Worm (Caenorhabditis elegans) whole organism, early embryonic: ENCODE data around the gene F10E7.1.
"Not testable (repeated sequence)": the region's sequence is repeated elsewhere in the genome, so short reads cannot be mapped to it uniquely, and the experiment has no call there.

ENCODE experiments used
- B0310.2 ChIP-seq: sonication (generic microtip); optimal IDR thresholded peaks from 2 replicates; lab custom pipeline; 2016; ENCODE audit warnings: mild to moderate bottlenecking, missing genetic modification characterization, missing compliant biosample characterization
- F13C5.2 ChIP-seq: sonication (generic microtip); optimal IDR thresholded peaks from 2 replicates; lab custom pipeline; 2017; ENCODE audit warnings: mild to moderate bottlenecking, missing genetic modification characterization, inconsistent platforms, missing compliant biosample characterization
- aly-1 ChIP-seq: sonication (generic microtip); optimal IDR thresholded peaks from 2 replicates; lab custom pipeline; 2016; ENCODE audit warnings: missing genetic modification characterization, missing compliant biosample characterization
- ama-1 ChIP-seq: fragments of 150-350 bp; optimal IDR thresholded peaks from 2 replicates; lab custom pipeline; 2014
- ceh-13 ChIP-seq: fragments of 200-800 bp; sonication (Bioruptor generic); optimal IDR thresholded peaks from 2 replicates; lab custom pipeline; 2018; ENCODE audit warnings: mild to moderate bottlenecking, missing genetic modification characterization, missing compliant biosample characterization
- ceh-36 ChIP-seq: sonication (generic microtip); optimal IDR thresholded peaks from 2 replicates; lab custom pipeline; 2016; ENCODE audit warnings: missing genetic modification characterization, inconsistent platforms, missing compliant biosample characterization
- ets-7 ChIP-seq: sonication (generic microtip); optimal IDR thresholded peaks from 2 replicates; lab custom pipeline; 2016; ENCODE audit warnings: missing genotype, missing genetic modification characterization, missing compliant biosample characterization
- flt-1 ChIP-seq: fragments of 200-800 bp; sonication (Bioruptor generic); IDR thresholded peaks from 2 replicates; pipeline ENCODE4 v1.3.6; 2022; ENCODE audit warnings: missing genetic modification characterization, missing compliant biosample characterization
- hmbx-1 ChIP-seq: sonication (generic microtip); optimal IDR thresholded peaks from 2 replicates; lab custom pipeline; 2016; ENCODE audit warnings: mild to moderate bottlenecking, missing genetic modification characterization, missing compliant biosample characterization
- hmg-4 ChIP-seq: fragments of 200-800 bp; sonication (Bioruptor generic); optimal IDR thresholded peaks from 2 replicates; lab custom pipeline; 2018; ENCODE audit warnings: mild to moderate bottlenecking, missing genetic modification characterization, missing compliant biosample characterization
- hnd-1 ChIP-seq: sonication (generic microtip); optimal IDR thresholded peaks from 2 replicates; lab custom pipeline; 2016; ENCODE audit warnings: missing genetic modification characterization, missing compliant biosample characterization
- pes-1 ChIP-seq: fragments of 200-800 bp; sonication (Bioruptor generic); IDR thresholded peaks from 2 replicates; pipeline ENCODE4 v1.3.6; 2022; ENCODE audit warnings: missing genetic modification reagents, missing genetic modification characterization, missing compliant biosample characterization
- scrt-1 ChIP-seq: fragments of 200-800 bp; sonication (Bioruptor generic); IDR thresholded peaks from 2 replicates; pipeline ENCODE4 v1.3.6; 2022; ENCODE audit warnings: missing genetic modification characterization, missing compliant biosample characterization
- sea-1 ChIP-seq: fragments of 200-800 bp; sonication (Bioruptor generic); conservative IDR thresholded peaks from 2 replicates; pipeline ENCODE4 v1.3.6; 2022; ENCODE audit warnings: missing genetic modification characterization, missing compliant biosample characterization
- tbx-11 ChIP-seq: fragments of 200-800 bp; sonication (Bioruptor generic); IDR thresholded peaks from 2 replicates; pipeline ENCODE4 v1.3.6; 2022; ENCODE audit warnings: missing genetic modification characterization, missing compliant biosample characterization
- tbx-37 ChIP-seq: fragments of 200-800 bp; sonication (Bioruptor generic); conservative IDR thresholded peaks from 2 replicates; pipeline ENCODE4 v1.3.6; 2022; ENCODE audit warnings: missing genetic modification reagents, missing genetic modification characterization, missing compliant biosample characterization
- tra-4 ChIP-seq: sonication (generic microtip); optimal IDR thresholded peaks from 2 replicates; lab custom pipeline; 2017; ENCODE audit warnings: missing genetic modification characterization, missing compliant biosample characterization

Gene F10E7.1

ce11 chrII:7126457-7126856 is at the start of gene F10E7.1:
Gene F10E7.1, plus strand, starts transcription at chrII:7126757.
- TF ChIP-seq flt-1, result no peak
- TF ChIP-seq F13C5.2 (tag; lab: Kevin White, UChicago), result no peak
- no peak for TF ChIP-seq hmbx-1 (tag; lab: Kevin White, UChicago)
- no peak for TF ChIP-seq B0310.2 (tag; lab: Kevin White, UChicago)
- TF ChIP-seq tbx-37, result no peak
- TF ChIP-seq scrt-1 (GFP tag; lab: Robert Waterston, UW), result no peak
- no peak for TF ChIP-seq pes-1
- TF ChIP-seq ets-7 (tag; lab: Kevin White, UChicago), result no peak
- no peak for TF ChIP-seq hmg-4 (GFP tag; lab: Kevin White, UChicago)

ce11 chrII:7084021-7084420 is 42.5 kb upstream of the F10E7.1 start, which contains the start of the genes T02G5.14 and T02G5.15:
Gene T02G5.14, plus strand, starts transcription at chrII:7084321.
Gene T02G5.15, plus strand, starts transcription at chrII:7084321.
- not testable (repeated sequence) for TF ChIP-seq scrt-1 (GFP tag; lab: Robert Waterston, UW); tbx-11 (GFP tag; lab: Robert Waterston, UW); B0310.2 (tag; lab: Kevin White, UChicago)

ce11 chrII:7090085-7090484 is 36.5 kb upstream of the F10E7.1 start:
- TF ChIP-seq sea-1, result no peak
- no peak for TF ChIP-seq aly-1 (tag; lab: Kevin White, UChicago)
- no peak for TF ChIP-seq B0310.2 (tag; lab: Kevin White, UChicago)
- no peak for TF ChIP-seq hmg-4 (GFP tag; lab: Kevin White, UChicago)
- no peak for TF ChIP-seq scrt-1 (GFP tag; lab: Robert Waterston, UW)
- TF ChIP-seq ceh-13 (GFP tag; lab: Kevin White, UChicago), result no peak
- TF ChIP-seq pes-1, result no peak
- no peak for TF ChIP-seq hnd-1
- TF ChIP-seq flt-1, result no peak
- no peak for TF ChIP-seq tbx-11 (GFP tag; lab: Robert Waterston, UW)
- TF ChIP-seq ama-1, result no peak
- no peak for TF ChIP-seq F13C5.2 (tag; lab: Kevin White, UChicago)
- TF ChIP-seq ceh-36 (tag; lab: Kevin White, UChicago), result no peak
- no peak for TF ChIP-seq ets-7 (tag; lab: Kevin White, UChicago)
- TF ChIP-seq tra-4 (tag; lab: Kevin White, UChicago), result no peak
- no peak for TF ChIP-seq tbx-37
- no peak for TF ChIP-seq hmbx-1 (tag; lab: Kevin White, UChicago)

- TF ChIP-seq pes-1 (0 out of 2 replicates have a peak, but pooled peaks have one; percentile 4), hmg-4 (GFP tag; lab: Kevin White, UChicago) (peak; percentile 44), ceh-36 (tag; lab: Kevin White, UChicago) (no peak)
Observed at ce11 chrII:7090852-7091251, 35.7 kb upstream of the F10E7.1 start.

DNA sequence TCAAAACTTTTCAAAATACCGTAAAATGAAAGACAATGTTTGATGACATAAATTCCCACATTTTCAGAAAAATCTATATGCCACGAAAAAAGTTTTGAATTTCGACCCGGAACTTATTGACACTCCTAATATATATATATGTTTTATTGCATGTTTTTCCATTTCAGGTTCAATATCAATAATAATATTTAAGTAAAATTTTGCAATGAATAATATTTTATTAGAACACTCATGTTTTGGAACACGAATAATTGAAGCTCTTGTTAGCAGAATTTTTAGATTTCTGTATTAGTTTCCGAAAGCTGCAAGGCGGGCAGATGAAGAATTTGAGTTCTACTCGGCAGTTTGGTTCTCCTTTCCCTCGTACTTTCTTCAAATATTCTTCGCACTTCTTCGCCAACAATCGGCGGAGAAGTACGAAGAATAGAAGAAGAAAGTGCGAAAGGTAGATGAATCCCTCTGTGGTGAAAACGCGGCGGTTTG is 33.2 kb upstream of the F10E7.1 start, which contains the start of gene T02G5.3:
T02G5.3 (plus strand) TSS at position 51 of the 483 bp plus-strand sequence.
- no peak for TF ChIP-seq F13C5.2 (tag; lab: Kevin White, UChicago)
- TF ChIP-seq pes-1, result no peak
- 0 out of 2 replicates have a peak, but pooled peaks have one; percentile 18 for TF ChIP-seq sea-1
- TF ChIP-seq aly-1 (tag; lab: Kevin White, UChicago), result no peak
- TF ChIP-seq ama-1, result no peak
- TF ChIP-seq ets-7 (tag; lab: Kevin White, UChicago), result no peak
- TF ChIP-seq B0310.2 (tag; lab: Kevin White, UChicago), result peak; percentile 19
- no peak for TF ChIP-seq scrt-1 (GFP tag; lab: Robert Waterston, UW)
- TF ChIP-seq hmbx-1 (tag; lab: Kevin White, UChicago), result no peak

- TF ChIP-seq hmbx-1 (tag; lab: Kevin White, UChicago) (no peak), scrt-1 (GFP tag; lab: Robert Waterston, UW) (no peak), B0310.2 (tag; lab: Kevin White, UChicago) (no peak), ama-1 (no peak), hnd-1 (no peak), ets-7 (tag; lab: Kevin White, UChicago) (no peak), tra-4 (tag; lab: Kevin White, UChicago) (no peak), flt-1 (no peak), ceh-13 (GFP tag; lab: Kevin White, UChicago) (no peak), tbx-11 (GFP tag; lab: Robert Waterston, UW) (no peak), F13C5.2 (tag; lab: Kevin White, UChicago) (no peak), ceh-36 (tag; lab: Kevin White, UChicago) (no peak)
Observed at ce11 chrII:7095970-7096369, 30.6 kb upstream of the F10E7.1 start.

- no peak for TF ChIP-seq tbx-11 (GFP tag; lab: Robert Waterston, UW)
- no peak for TF ChIP-seq B0310.2 (tag; lab: Kevin White, UChicago)
- TF ChIP-seq ama-1, result no peak
- TF ChIP-seq scrt-1 (GFP tag; lab: Robert Waterston, UW), result no peak
- no peak for TF ChIP-seq hmg-4 (GFP tag; lab: Kevin White, UChicago)
- TF ChIP-seq tbx-37, result no peak
- TF ChIP-seq flt-1, result no peak
- TF ChIP-seq hnd-1, result no peak
- TF ChIP-seq hmbx-1 (tag; lab: Kevin White, UChicago), result no peak
- no peak for TF ChIP-seq ets-7 (tag; lab: Kevin White, UChicago)
- no peak for TF ChIP-seq sea-1
- no peak for TF ChIP-seq pes-1
Observed at ce11 chrII:7098578-7098977, 28.0 kb upstream of the F10E7.1 start, which contains the start of gene mct-5. Gene mct-5, minus strand, starts transcription at chrII:7098593.

DNA sequence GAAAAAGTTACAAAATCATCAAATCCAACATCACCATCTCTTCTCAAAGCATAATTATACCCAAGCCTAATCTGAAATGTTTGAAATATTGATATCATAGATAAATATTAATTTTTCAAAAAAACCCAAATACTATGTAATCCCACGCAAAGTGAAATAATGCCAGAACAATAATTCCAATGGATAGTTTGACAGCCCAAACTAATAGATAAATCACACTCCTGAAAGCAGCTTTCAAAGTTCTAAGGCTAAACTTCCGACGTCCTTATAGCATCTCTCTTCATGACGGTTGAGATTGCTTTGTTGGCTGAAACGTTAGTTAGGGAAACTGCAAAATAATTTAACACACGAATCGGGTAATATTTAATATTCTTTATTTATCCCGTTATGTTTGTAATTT is 27.3 kb upstream of the F10E7.1 start:
- TF ChIP-seq hnd-1 (no peak), scrt-1 (GFP tag; lab: Robert Waterston, UW) (no peak), sea-1 (no peak), ama-1 (no peak), hmbx-1 (tag; lab: Kevin White, UChicago) (no peak), pes-1 (no peak), ceh-36 (tag; lab: Kevin White, UChicago) (no peak), flt-1 (no peak), tra-4 (tag; lab: Kevin White, UChicago) (no peak), aly-1 (tag; lab: Kevin White, UChicago) (no peak), tbx-11 (GFP tag; lab: Robert Waterston, UW) (no peak), B0310.2 (tag; lab: Kevin White, UChicago) (no peak)
